Worm (Caenorhabditis elegans) whole organism, early embryonic: ENCODE data around the gene F09E10.1.

Experiments used
- B0310.2 ChIP-seq: sonication (generic microtip); optimal IDR thresholded peaks from 2 replicates; lab custom pipeline; 2016; ENCODE audit warnings: mild to moderate bottlenecking, missing genetic modification characterization, missing compliant biosample characterization
- F13C5.2 ChIP-seq: sonication (generic microtip); optimal IDR thresholded peaks from 2 replicates; lab custom pipeline; 2017; ENCODE audit warnings: mild to moderate bottlenecking, missing genetic modification characterization, inconsistent platforms, missing compliant biosample characterization
- aly-1 ChIP-seq: sonication (generic microtip); optimal IDR thresholded peaks from 2 replicates; lab custom pipeline; 2016; ENCODE audit warnings: missing genetic modification characterization, missing compliant biosample characterization
- ama-1 ChIP-seq: fragments of 150-350 bp; optimal IDR thresholded peaks from 2 replicates; lab custom pipeline; 2014
- hmbx-1 ChIP-seq: sonication (generic microtip); optimal IDR thresholded peaks from 2 replicates; lab custom pipeline; 2016; ENCODE audit warnings: mild to moderate bottlenecking, missing genetic modification characterization, missing compliant biosample characterization
- hnd-1 ChIP-seq: sonication (generic microtip); optimal IDR thresholded peaks from 2 replicates; lab custom pipeline; 2016; ENCODE audit warnings: missing genetic modification characterization, missing compliant biosample characterization
- tra-4 ChIP-seq: sonication (generic microtip); optimal IDR thresholded peaks from 2 replicates; lab custom pipeline; 2017; ENCODE audit warnings: missing genetic modification characterization, missing compliant biosample characterization

- TF ChIP-seq hmbx-1 (no peak), ama-1 (no peak), F13C5.2 (tag; lab: Kevin White, UChicago) (no peak), B0310.2 (no peak), tra-4 (tag; lab: Kevin White, UChicago) (no peak), hnd-1 (tag; lab: Kevin White, UChicago) (no peak), aly-1 (tag; lab: Kevin White, UChicago) (no peak)
Measured at ce11 chrX:1499499-1499898, 3.1 kb upstream of the F09E10.1 start.
